Worm (Caenorhabditis elegans) whole organism, L1 larva: Measurements from ENCODE around the gene F58A3.3.

Source experiments
- C16A3.4 ChIP-seq: fragments of 150-350 bp; optimal IDR thresholded peaks from 2 replicates; lab custom pipeline; 2014; ENCODE audit warnings: missing biosample characterization, missing genetic modification characterization
- C34B4.2 ChIP-seq: sonication (generic microtip); optimal IDR thresholded peaks from 2 replicates; lab custom pipeline; 2017; ENCODE audit warnings: mild to moderate bottlenecking, missing genetic modification characterization, missing compliant biosample characterization
- F16B12.6 ChIP-seq: fragments of 150-350 bp; optimal IDR thresholded peaks from 2 replicates; lab custom pipeline; 2014; ENCODE audit warnings: missing biosample characterization, missing genetic modification characterization
- aha-1 ChIP-seq: fragments of 150-350 bp; optimal IDR thresholded peaks from 2 replicates; lab custom pipeline; 2014; ENCODE audit warnings: missing biosample characterization, missing genetic modification characterization
- aly-2 ChIP-seq: fragments of 150-350 bp; optimal IDR thresholded peaks from 2 replicates; lab custom pipeline; 2014; ENCODE audit warnings: missing biosample characterization, missing genetic modification characterization
- blmp-1 ChIP-seq: fragments of 150-350 bp; optimal IDR thresholded peaks from 2 replicates; lab custom pipeline; 2014; ENCODE audit warnings: missing biosample characterization, missing genetic modification characterization
- ceh-8 ChIP-seq: fragments of 200-800 bp; sonication (Bioruptor generic); optimal IDR thresholded peaks from 2 replicates; lab custom pipeline; 2018; ENCODE audit warnings: mild to moderate bottlenecking, missing genetic modification characterization, moderate library complexity, missing compliant biosample characterization
- ceh-82 ChIP-seq, 3 experiments: fragments of 150-350 bp in 1 of 3; sonication (generic microtip) in 2 of 3; optimal IDR thresholded peaks; 2 replicates each; lab custom pipeline; 2014 to 2017; ENCODE audit warnings: missing biosample characterization in 3 of 3, missing genetic modification characterization in 3 of 3
- ceh-88 ChIP-seq: fragments of 200-800 bp; sonication (Bioruptor generic); IDR thresholded peaks from 2 replicates; pipeline ENCODE4 v1.3.6; 2022; ENCODE audit warnings: missing genetic modification characterization, missing compliant biosample characterization
- ceh-90 ChIP-seq: sonication (generic microtip); optimal IDR thresholded peaks from 2 replicates; lab custom pipeline; 2016; ENCODE audit warnings: missing genetic modification characterization, missing compliant biosample characterization
- dpl-1 ChIP-seq, 3 experiments: fragments of 150-350 bp in 2 of 3; sonication (generic microtip) in 1 of 3; optimal IDR thresholded peaks; 2 replicates each; lab custom pipeline; 2014 to 2017; ENCODE audit warnings: missing biosample characterization in 3 of 3, missing genetic modification characterization in 3 of 3, missing genetic modification reagents in 3 of 3
- efl-1 ChIP-seq, 4 experiments: fragments of 150-350 bp; optimal IDR thresholded peaks in 3 of 4; peaks in 1 of 4; 1 replicate in 1 of 4; 2 replicates in 3 of 4; lab custom pipeline; 2014; ENCODE audit warnings: missing biosample characterization in 2 of 4, missing genetic modification characterization in 2 of 4, missing genetic modification reagents in 2 of 4
- egl-27 ChIP-seq, 2 experiments: fragments of 150-350 bp in 1 of 2; sonication (generic microtip); optimal IDR thresholded peaks; 3 replicates each; lab custom pipeline; 2017 to 2018; ENCODE audit warnings: missing biosample characterization in 2 of 2, missing genetic modification characterization in 2 of 2, missing genetic modification reagents in 2 of 2
- elt-3 ChIP-seq, 6 experiments: fragments of 150-350 bp in 1 of 6; sonication (generic microtip); optimal IDR thresholded peaks; 2 replicates each; lab custom pipeline; 2017 to 2018; ENCODE audit warnings: missing biosample characterization in 6 of 6, missing genetic modification characterization in 6 of 6, inconsistent platforms in 1 of 6
- ets-5 ChIP-seq: fragments of 200-800 bp; sonication (Bioruptor generic); IDR thresholded peaks from 2 replicates; pipeline ENCODE4 v1.3.6; 2022; ENCODE audit warnings: missing genetic modification characterization, missing compliant biosample characterization
- fkh-10 ChIP-seq: sonication (generic microtip); optimal IDR thresholded peaks from 2 replicates; lab custom pipeline; 2017; ENCODE audit warnings: missing biosample characterization, missing genetic modification reagents, missing genetic modification characterization
- hpl-2 ChIP-seq: fragments of 150-350 bp; optimal IDR thresholded peaks from 2 replicates; lab custom pipeline; 2014; ENCODE audit warnings: missing biosample characterization, missing genetic modification reagents, missing genetic modification characterization
- irx-1 ChIP-seq: sonication (generic microtip); optimal IDR thresholded peaks from 2 replicates; lab custom pipeline; 2016; ENCODE audit warnings: missing genetic modification characterization, missing compliant biosample characterization
- isw-1 ChIP-seq: fragments of 200-800 bp; sonication (Bioruptor generic); IDR thresholded peaks from 2 replicates; pipeline ENCODE4 v1.3.6; 2022; ENCODE audit warnings: missing genetic modification characterization, missing compliant biosample characterization
- jun-1 ChIP-seq: fragments of 150-350 bp; optimal IDR thresholded peaks from 2 replicates; lab custom pipeline; 2014; ENCODE audit warnings: missing biosample characterization, missing genetic modification reagents, missing genetic modification characterization
- lin-14 ChIP-seq: fragments of 200-800 bp; sonication (Bioruptor generic); optimal IDR thresholded peaks from 2 replicates; lab custom pipeline; 2018; ENCODE audit warnings: mild to moderate bottlenecking, missing genetic modification characterization, moderate library complexity, missing compliant biosample characterization
- lin-35 ChIP-seq, 2 experiments: fragments of 150-350 bp; optimal IDR thresholded peaks; 2 replicates each; lab custom pipeline; 2014; ENCODE audit warnings: missing biosample characterization in 2 of 2, missing genetic modification characterization in 2 of 2, missing genetic modification reagents in 2 of 2
- mab-9 ChIP-seq: fragments of 200-800 bp; sonication (Bioruptor generic); IDR thresholded peaks from 2 replicates; pipeline ENCODE4 v1.3.6; 2022; ENCODE audit warnings: missing genetic modification reagents, missing genetic modification characterization, missing compliant biosample characterization
- mep-1 ChIP-seq: fragments of 150-350 bp; optimal IDR thresholded peaks from 2 replicates; lab custom pipeline; 2014; ENCODE audit warnings: missing biosample characterization, missing genetic modification characterization
- nhr-19 ChIP-seq: fragments of 200-800 bp; sonication (Bioruptor generic); conservative IDR thresholded peaks from 2 replicates; pipeline ENCODE4 v1.3.6; 2022; ENCODE audit warnings: missing genetic modification characterization, missing compliant biosample characterization
- nhr-20 ChIP-seq: sonication (generic microtip); optimal IDR thresholded peaks from 2 replicates; lab custom pipeline; 2016; ENCODE audit warnings: mild to moderate bottlenecking, missing genetic modification characterization, missing compliant biosample characterization
- nhr-237 ChIP-seq: fragments of 150-350 bp; optimal IDR thresholded peaks from 2 replicates; lab custom pipeline; 2014; ENCODE audit warnings: missing biosample characterization, missing genetic modification characterization
- nhr-76 ChIP-seq: sonication (generic microtip); optimal IDR thresholded peaks from 2 replicates; lab custom pipeline; 2017; ENCODE audit warnings: missing biosample characterization, missing genetic modification characterization
- nhr-84 ChIP-seq: sonication (generic microtip); optimal IDR thresholded peaks from 2 replicates; lab custom pipeline; 2017; ENCODE audit warnings: missing biosample characterization, missing genetic modification characterization
- pag-3 ChIP-seq: sonication (generic microtip); optimal IDR thresholded peaks from 2 replicates; lab custom pipeline; 2017; ENCODE audit warnings: missing genetic modification characterization, mild to moderate bottlenecking, missing compliant biosample characterization, antibody characterized with exemption, borderline replicate concordance; ENCODE audit not compliant: insufficient read depth
- pqm-1 ChIP-seq: sonication (generic microtip); optimal IDR thresholded peaks from 3 replicates; lab custom pipeline; 2017; ENCODE audit warnings: missing biosample characterization, missing genetic modification characterization
- rnt-1 ChIP-seq: sonication (generic microtip); optimal IDR thresholded peaks from 2 replicates; lab custom pipeline; 2016; ENCODE audit warnings: mild to moderate bottlenecking, missing genetic modification characterization, moderate library complexity, missing compliant biosample characterization
- sox-4 ChIP-seq: sonication (generic microtip); optimal IDR thresholded peaks from 2 replicates; lab custom pipeline; 2016; ENCODE audit warnings: missing genetic modification characterization, missing compliant biosample characterization
- sptf-1 ChIP-seq: fragments of 150-350 bp; optimal IDR thresholded peaks from 2 replicates; lab custom pipeline; 2014; ENCODE audit warnings: missing biosample characterization, missing genetic modification characterization
- tbx-2 ChIP-seq: sonication (generic microtip); optimal IDR thresholded peaks from 2 replicates; lab custom pipeline; 2016; ENCODE audit warnings: missing genetic modification characterization, missing compliant biosample characterization
- unc-130 ChIP-seq: fragments of 150-350 bp; optimal IDR thresholded peaks from 2 replicates; lab custom pipeline; 2017; ENCODE audit warnings: missing biosample characterization, missing genetic modification characterization, inconsistent platforms
- unc-86 ChIP-seq: sonication (generic microtip); optimal IDR thresholded peaks from 2 replicates; lab custom pipeline; 2016; ENCODE audit warnings: missing genetic modification characterization, missing compliant biosample characterization
- unc-98 ChIP-seq: fragments of 200-800 bp; sonication (Bioruptor generic); IDR thresholded peaks from 2 replicates; pipeline ENCODE4 v1.3.6; 2022; ENCODE audit warnings: missing genetic modification characterization, missing compliant biosample characterization
- zip-4 ChIP-seq: fragments of 200-800 bp; sonication (Bioruptor generic); optimal IDR thresholded peaks from 2 replicates; lab custom pipeline; 2018; ENCODE audit warnings: mild to moderate bottlenecking, missing genetic modification characterization, moderate library complexity, missing compliant biosample characterization
- ztf-11 ChIP-seq, 2 experiments: sonication (generic microtip); optimal IDR thresholded peaks; 2 replicates each; lab custom pipeline; 2016 to 2017; ENCODE audit warnings: missing genetic modification characterization in 2 of 2, missing biosample characterization in 1 of 2, missing compliant biosample characterization in 1 of 2

The F58A3.3 gene

ce11 chrX:10990855-10991176, 21.6 kb upstream of the F58A3.3 start:
- TF ChIP-seq sptf-1 (tag; lab: Kevin White, UChicago) = no peak
- TF ChIP-seq unc-98 = no peak
- no peak for TF ChIP-seq fkh-10 (GFP tag; lab: Kevin White, UChicago)
- no peak for TF ChIP-seq nhr-19 (GFP tag; lab: Robert Waterston, UW)
- TF ChIP-seq zip-4 = no peak
- no peak for TF ChIP-seq hpl-2 (GFP tag; lab: Kevin White, UChicago)

DNA sequence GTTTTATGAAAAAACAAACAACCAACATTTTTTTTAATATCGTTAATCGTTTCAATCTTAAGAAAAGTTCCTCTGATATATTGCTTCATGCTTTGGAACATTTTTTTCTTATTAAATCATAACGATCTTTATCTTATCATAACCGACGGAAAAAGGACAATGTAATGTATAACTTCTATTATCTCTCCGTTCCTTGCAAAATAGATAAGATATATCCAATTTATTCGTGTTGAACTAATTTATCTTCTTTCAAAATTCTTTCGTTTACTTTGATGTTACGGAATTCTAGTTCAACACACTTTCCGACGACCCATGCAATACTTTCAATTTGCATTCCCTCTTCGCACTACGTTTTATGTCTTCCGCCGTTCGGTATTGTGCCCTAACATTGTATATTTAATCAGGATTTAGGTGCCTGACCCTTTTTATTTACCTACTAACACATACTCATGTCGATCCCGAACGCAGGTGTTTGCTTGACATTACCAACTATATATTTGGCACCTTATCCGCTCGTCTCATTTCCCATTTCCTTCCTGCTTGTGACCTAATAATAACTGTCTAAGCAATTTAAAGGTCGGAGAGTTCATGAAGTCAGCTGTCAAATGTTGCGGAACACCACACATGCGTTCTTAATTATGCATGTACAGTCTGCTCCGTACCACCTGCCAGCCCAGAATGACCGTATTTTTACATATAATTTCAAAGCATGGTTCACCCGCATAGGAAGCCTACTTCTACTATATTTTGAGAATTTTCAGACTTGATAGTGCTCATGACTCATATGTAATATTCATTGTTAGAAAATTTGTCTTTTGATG, 20.9 kb upstream of the F58A3.3 start:
- TF ChIP-seq C16A3.4 = no peak
- TF ChIP-seq pqm-1 = no peak
- TF ChIP-seq elt-3 (tag; optimal IDR thresholded peaks at IDR 0.05; lab: Kevin White, UChicago) = no peak
- no peak for TF ChIP-seq tbx-2 (tag; lab: Kevin White, UChicago)
- TF ChIP-seq ceh-8 (GFP tag; lab: Kevin White, UChicago) = no peak
- no peak for TF ChIP-seq unc-98
- no peak for TF ChIP-seq ceh-82 (tag; optimal IDR thresholded peaks at IDR 0.05; lab: Kevin White, UChicago)
- no peak for TF ChIP-seq mab-9 (GFP tag; lab: Robert Waterston, UW)
- TF ChIP-seq pag-3 = no peak
- TF ChIP-seq jun-1 (tag; lab: Kevin White, UChicago) = no peak
- TF ChIP-seq egl-27 (tag; optimal IDR thresholded peaks at IDR 0.05; lab: Kevin White, UChicago) = no peak
- no peak for TF ChIP-seq lin-35 (GFP tag; optimal IDR thresholded peaks at IDR 0.05; lab: Kevin White, UChicago)

DNA sequence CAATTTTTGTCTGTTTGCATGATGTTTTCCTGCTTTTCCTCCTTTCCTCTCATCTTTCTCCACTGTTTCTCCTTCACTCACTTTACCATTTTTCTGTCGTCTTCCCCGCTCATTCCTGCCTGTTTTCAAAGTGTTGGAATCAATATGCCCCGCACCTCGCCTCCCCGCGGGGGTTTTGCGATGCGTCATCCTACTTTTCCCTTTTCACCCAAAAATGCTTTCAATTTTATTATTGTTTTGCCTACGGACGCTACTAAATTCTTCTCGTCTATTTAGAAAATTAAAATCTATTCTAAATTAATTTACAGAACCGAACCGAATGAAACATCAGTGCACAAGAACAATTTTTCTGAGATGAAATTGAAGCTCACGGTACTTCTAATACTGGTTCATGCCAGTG, 20.3 kb upstream of the F58A3.3 start, which contains the start of gene ver-3:
ver-3 (plus strand) TSS at position 301 of the 400 bp plus-strand sequence.
- no peak for TF ChIP-seq mep-1 (tag; lab: Kevin White, UChicago)
- no peak for TF ChIP-seq aha-1 (tag; lab: Kevin White, UChicago)
- TF ChIP-seq unc-86 = no peak
- TF ChIP-seq sox-4 (tag; lab: Kevin White, UChicago) = no peak
- no peak for TF ChIP-seq ceh-88 (GFP tag; lab: Robert Waterston, UW)
- TF ChIP-seq blmp-1 (tag; lab: Kevin White, UChicago) = peak; percentile 37
- TF ChIP-seq dpl-1 (GFP tag; optimal IDR thresholded peaks at IDR 0.05; lab: Kevin White, UChicago) = no peak

- TF ChIP-seq ets-5 (GFP tag; lab: Robert Waterston, UW) (no peak), nhr-20 (tag; lab: Kevin White, UChicago) (no peak), aly-2 (tag; lab: Kevin White, UChicago) (no peak), zip-4 (no peak), nhr-84 (tag; lab: Kevin White, UChicago) (no peak), F16B12.6 (no peak), isw-1 (no peak), tbx-2 (tag; lab: Kevin White, UChicago) (peak; percentile 20), unc-130 (tag; lab: Kevin White, UChicago) (no peak), ztf-11 (tag; optimal IDR thresholded peaks at IDR 0.05; lab: Kevin White, UChicago) (no peak), nhr-237 (tag; lab: Kevin White, UChicago) (no peak), efl-1 (optimal IDR thresholded peaks at IDR 0.05; lab: Kevin White, UChicago) (no peak), efl-1 (GFP tag; optimal IDR thresholded peaks at IDR 0.05 in 1 of 2; lab: Kevin White, UChicago) (peak in 1 of 2 experiments; percentile 56), lin-14 (GFP tag; lab: Kevin White, UChicago) (peak; percentile 27), ceh-90 (tag; lab: Kevin White, UChicago) (no peak), irx-1 (no peak), fkh-10 (GFP tag; lab: Kevin White, UChicago) (no peak), rnt-1 (tag; lab: Kevin White, UChicago) (no peak), nhr-76 (no peak), ceh-8 (GFP tag; lab: Kevin White, UChicago) (no peak), nhr-19 (GFP tag; lab: Robert Waterston, UW) (no peak), pqm-1 (no peak), sptf-1 (tag; lab: Kevin White, UChicago) (no peak), C34B4.2 (tag; lab: Kevin White, UChicago) (no peak)
These were observed 13.3 kb upstream of the F58A3.3 start, which contains the start of gene F59F3.6 for ce11 chrX:10999176-10999575. F59F3.6 (minus strand) TSS chrX:10999276.
